Worm (Caenorhabditis elegans): ENCODE measurements around the gene aman-2.

aman-2 gene

DNA sequence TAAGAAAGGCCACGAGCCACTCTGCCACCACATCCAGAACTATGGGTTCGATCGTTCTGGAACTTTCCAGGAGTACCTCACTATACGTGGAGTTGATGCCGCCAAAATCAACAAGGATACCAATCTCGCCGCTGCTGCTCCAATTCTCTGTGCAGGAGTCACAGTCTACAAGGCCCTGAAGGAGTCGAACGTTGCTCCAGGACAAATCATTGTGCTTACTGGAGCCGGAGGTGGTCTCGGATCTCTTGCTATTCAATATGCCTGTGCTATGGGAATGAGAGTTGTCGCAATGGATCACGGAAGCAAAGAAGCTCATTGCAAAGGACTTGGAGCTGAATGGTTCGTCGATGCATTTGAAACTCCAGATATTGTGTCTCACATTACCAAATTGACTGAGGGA is 44.4 kb downstream of the aman-2 start (continued):
- TF ChIP-seq tbx-9 (tag; optimal IDR thresholded peaks at IDR 0.05; ENCODE audit: borderline replicate concordance) = no peak

- peak; percentile 45 for TF ChIP-seq nhr-80 (tag; optimal IDR thresholded peaks at IDR 0.05)
- TF ChIP-seq die-1 (tag; optimal IDR thresholded peaks at IDR 0.05) = peak; percentile 36
- TF ChIP-seq ceh-100 (GFP tag; IDR thresholded peaks at IDR 0.05) = no peak
- TF ChIP-seq zim-3 (tag; optimal IDR thresholded peaks at IDR 0.05) = no peak
- TF ChIP-seq lag-1 (GFP tag; IDR thresholded peaks at IDR 0.05) = 0 out of 2 replicates have a peak, but pooled peaks have one; percentile 79
- no peak for TF ChIP-seq tbx-9 (tag; optimal IDR thresholded peaks at IDR 0.05; ENCODE audit: borderline replicate concordance)
- TF ChIP-seq fkh-3 (tag; optimal IDR thresholded peaks at IDR 0.05) = no peak
- peak; percentile 37 for TF ChIP-seq attf-5 (GFP tag; optimal IDR thresholded peaks at IDR 0.05)
- TF ChIP-seq ztf-18 (tag; optimal IDR thresholded peaks at IDR 0.05) = no peak
- TF ChIP-seq nhr-120 (GFP tag; IDR thresholded peaks at IDR 0.05) = no peak
- no peak for TF ChIP-seq snpc-1.1 (tag; optimal IDR thresholded peaks at IDR 0.05; ENCODE audit: insufficient read depth)
- TF ChIP-seq egl-44 (GFP tag; IDR thresholded peaks at IDR 0.05) = 0 out of 2 replicates have a peak, but pooled peaks have one; percentile 57
- no peak for TF ChIP-seq mel-28 (tag; optimal IDR thresholded peaks at IDR 0.05; ENCODE audit: borderline replicate concordance)
- TF ChIP-seq ZK185.1 (tag; optimal IDR thresholded peaks at IDR 0.05; ENCODE audit: poor library complexity, severe bottlenecking) = no peak
- TF ChIP-seq snpc-1.3 (tag; optimal IDR thresholded peaks at IDR 0.05; ENCODE audit: insufficient read depth) = no peak
- TF ChIP-seq K12H6.12 (tag; optimal IDR thresholded peaks at IDR 0.05) = no peak
- TF ChIP-seq Y56A3A.18 (GFP tag; IDR thresholded peaks at IDR 0.05) = no peak
- TF ChIP-seq snpc-3.4 (tag; optimal IDR thresholded peaks at IDR 0.05) = no peak
- TF ChIP-seq snpc-4 (GFP tag; optimal IDR thresholded peaks at IDR 0.05) = no peak
- no peak for TF ChIP-seq snpc-4 (tag; optimal IDR thresholded peaks at IDR 0.05)
- TF ChIP-seq T07F8.4 (tag; optimal IDR thresholded peaks at IDR 0.05) = no peak
- no peak for TF ChIP-seq sptf-2 (GFP tag; optimal IDR thresholded peaks at IDR 0.05)
- TF ChIP-seq repo-1 (tag; optimal IDR thresholded peaks at IDR 0.05) = no peak
- TF ChIP-seq ets-4 (GFP tag; optimal IDR thresholded peaks at IDR 0.05) = no peak
- no peak for TF ChIP-seq dpff-1 (tag; optimal IDR thresholded peaks at IDR 0.05)
- no peak for TF ChIP-seq hmg-20 (GFP tag; IDR thresholded peaks at IDR 0.05)
- TF ChIP-seq lin-40 (tag; optimal IDR thresholded peaks at IDR 0.05) = peak; percentile 47
- no peak for TF ChIP-seq cebp-1 (GFP tag; IDR thresholded peaks at IDR 0.05)
- TF ChIP-seq cebp-1 (tag; optimal IDR thresholded peaks at IDR 0.05) = peak; percentile 58
- TF ChIP-seq tbp1 (GFP tag; optimal IDR thresholded peaks at IDR 0.05) = peak; percentile 48
- no peak for TF ChIP-seq ccch-3 (GFP tag; optimal IDR thresholded peaks at IDR 0.05)
- no peak for TF ChIP-seq attf-3 (GFP tag; conservative IDR thresholded peaks at IDR 0.05)
- TF ChIP-seq lsl-1 (GFP tag; optimal IDR thresholded peaks at IDR 0.05) = no peak
- no peak for TF ChIP-seq Y67H2A.10 (GFP tag; conservative IDR thresholded peaks at IDR 0.05)
- TF ChIP-seq T26A5.8 (tag; optimal IDR thresholded peaks at IDR 0.05) = no peak
- TF ChIP-seq aptf-2 (GFP tag; conservative IDR thresholded peaks at IDR 0.05) = no peak
- no peak for TF ChIP-seq D2030.7 (GFP tag; IDR thresholded peaks at IDR 0.05)
- TF ChIP-seq atf-7 (tag; optimal IDR thresholded peaks at IDR 0.05) = no peak
- no peak for TF ChIP-seq dpl-1 (GFP tag; optimal IDR thresholded peaks at IDR 0.05)
- TF ChIP-seq ztf-28 (GFP tag; IDR thresholded peaks at IDR 0.05) = no peak
- TF ChIP-seq lsy-27 (tag; optimal IDR thresholded peaks at IDR 0.05; ENCODE audit: borderline replicate concordance, insufficient read depth) = no peak
- no peak for TF ChIP-seq Y95B8A.8 (GFP tag; IDR thresholded peaks at IDR 0.05)
- TF ChIP-seq madf-10 (tag; optimal IDR thresholded peaks at IDR 0.05) = no peak
- peak; percentile 59 for TF ChIP-seq F52B5.7 (tag; optimal IDR thresholded peaks at IDR 0.05)
- no peak for TF ChIP-seq Y53G8AR.9 (GFP tag; conservative IDR thresholded peaks at IDR 0.05)
- no peak for TF ChIP-seq let-526 (GFP tag; IDR thresholded peaks at IDR 0.05)
These were observed 45.0 kb downstream of the aman-2 start, which contains the start of gene adh-1 for ce11 chrV:11887988-11888499. Gene adh-1, plus strand, starts transcription at chrV:11888248.
